Worm (Caenorhabditis elegans): ENCODE results near the gene ect-2.
A peak's percentile ranks its signal among the peaks of the same experiment; 100 is the strongest.

Gene ect-2

DNA sequence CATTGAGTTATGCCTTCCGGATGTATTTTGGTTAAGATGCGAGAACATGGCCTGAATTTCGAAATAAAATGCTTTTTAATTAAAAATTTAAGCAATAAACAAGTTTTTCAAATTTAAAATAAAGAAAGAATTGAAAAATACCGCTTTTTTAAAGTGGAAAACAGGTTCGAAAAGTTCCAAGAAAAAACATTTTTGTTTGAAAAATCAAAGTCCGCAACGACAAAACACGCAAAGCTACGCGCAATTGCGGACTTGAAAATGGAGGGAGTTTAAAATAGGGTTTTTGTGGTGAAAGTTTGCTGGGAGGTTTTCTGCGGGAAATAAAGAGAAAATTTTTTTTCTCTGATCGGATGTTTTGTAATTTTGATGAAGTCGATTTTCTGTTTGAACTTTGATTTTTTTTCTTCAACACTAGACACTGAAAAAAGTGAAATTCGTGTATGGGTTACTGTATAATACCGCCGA, 14.7 kb upstream of the ect-2 start, which contains the start of gene npp-19:
Gene npp-19, minus strand, starts transcription at position 51 of the 465 bp plus-strand sequence.
- TF ChIP-seq alr-1 (tag; optimal IDR thresholded peaks at IDR 0.05) = no peak
- no peak for TF ChIP-seq mbf-1 (tag; optimal IDR thresholded peaks at IDR 0.05)
- TF ChIP-seq lin-11 (tag; optimal IDR thresholded peaks at IDR 0.05) = no peak
- TF ChIP-seq nhr-237 (tag; optimal IDR thresholded peaks at IDR 0.05) = no peak
- TF ChIP-seq ceh-82 (tag; optimal IDR thresholded peaks at IDR 0.05) = no peak
- peak; percentile 67 for TF ChIP-seq nhr-77 (tag; optimal IDR thresholded peaks at IDR 0.05)
- TF ChIP-seq F13H6.1 (tag; optimal IDR thresholded peaks at IDR 0.05) = peak; percentile 42
- no peak for TF ChIP-seq mdl-1 (tag; optimal IDR thresholded peaks at IDR 0.05)
- no peak for TF ChIP-seq nhr-11 (tag; optimal IDR thresholded peaks at IDR 0.05)
- TF ChIP-seq Y55F3AM.14 (GFP tag; optimal IDR thresholded peaks at IDR 0.05) = no peak
- TF ChIP-seq unc-39 (tag; optimal IDR thresholded peaks at IDR 0.05) = no peak
- no peak for TF ChIP-seq nhr-25 (tag; optimal IDR thresholded peaks at IDR 0.05)
- TF ChIP-seq nhr-129 (tag; optimal IDR thresholded peaks at IDR 0.05) = peak; percentile 56
- peak; percentile 76 for TF ChIP-seq C34F6.9 (tag; optimal IDR thresholded peaks at IDR 0.05)
- TF ChIP-seq unc-62 (GFP tag; optimal IDR thresholded peaks at IDR 0.05) = no peak
- TF ChIP-seq lin-13 (GFP tag; optimal IDR thresholded peaks at IDR 0.05) = peak; percentile 52
- no peak for TF ChIP-seq snpc-4 (tag; optimal IDR thresholded peaks at IDR 0.05)
- no peak for TF ChIP-seq dmd-4 (tag; optimal IDR thresholded peaks at IDR 0.05)
- TF ChIP-seq gmeb-1 (tag; optimal IDR thresholded peaks at IDR 0.05) = peak; percentile 99
- no peak for TF ChIP-seq nhr-12 (tag; optimal IDR thresholded peaks at IDR 0.05)
- no peak for TF ChIP-seq lin-39 (tag; optimal IDR thresholded peaks at IDR 0.05)
- no peak for TF ChIP-seq nhr-6 (tag; optimal IDR thresholded peaks at IDR 0.05)
- TF ChIP-seq crh-2 (tag; optimal IDR thresholded peaks at IDR 0.05) = peak; percentile 60
- TF ChIP-seq fos-1 (tag; optimal IDR thresholded peaks at IDR 0.05) = peak; percentile 48
- TF ChIP-seq blmp-1 (tag; optimal IDR thresholded peaks at IDR 0.05; ENCODE audit: insufficient read depth) = peak; percentile 38
- TF ChIP-seq peb-1 (tag; optimal IDR thresholded peaks at IDR 0.05) = no peak
- TF ChIP-seq aly-2 (tag; optimal IDR thresholded peaks at IDR 0.05) = no peak
- peak; percentile 10 for TF ChIP-seq sem-4 (tag; optimal IDR thresholded peaks at IDR 0.05)
- no peak for TF ChIP-seq ztf-11 (tag; optimal IDR thresholded peaks at IDR 0.05)
- no peak for TF ChIP-seq elt-1 (tag; optimal IDR thresholded peaks at IDR 0.05)
- no peak for TF ChIP-seq ztf-4 (tag; optimal IDR thresholded peaks at IDR 0.05)
- no peak for TF ChIP-seq skn-1 (tag; optimal IDR thresholded peaks at IDR 0.05)
- peak; percentile 50 for TF ChIP-seq nhr-21 (tag; optimal IDR thresholded peaks at IDR 0.05)
- TF ChIP-seq sma-3 (GFP tag; optimal IDR thresholded peaks at IDR 0.05) = peak; percentile 47
- no peak for TF ChIP-seq ztf-1 (GFP tag; conservative IDR thresholded peaks at IDR 0.05)
- no peak for TF ChIP-seq elt-3 (tag; optimal IDR thresholded peaks at IDR 0.05)
- no peak for TF ChIP-seq zag-1 (tag; optimal IDR thresholded peaks at IDR 0.05)
- peak; percentile 46 for TF ChIP-seq mab-5 (tag; optimal IDR thresholded peaks at IDR 0.05)
- peak; percentile 87 for TF ChIP-seq unc-55 (GFP tag; optimal IDR thresholded peaks at IDR 0.05)
- no peak for TF ChIP-seq egl-27 (tag; optimal IDR thresholded peaks at IDR 0.05)
- no peak for TF ChIP-seq ama-1 (optimal IDR thresholded peaks at IDR 0.05)
- TF ChIP-seq nhr-23 (tag; optimal IDR thresholded peaks at IDR 0.05) = no peak
- TF ChIP-seq lsy-2 (tag; optimal IDR thresholded peaks at IDR 0.05) = peak; percentile 76 to 87
- TF ChIP-seq R02D3.7 (tag; optimal IDR thresholded peaks at IDR 0.05) = peak; percentile 42
- TF ChIP-seq ceh-16 (tag; optimal IDR thresholded peaks at IDR 0.05) = no peak
- TF ChIP-seq sma-9 (GFP tag; optimal IDR thresholded peaks at IDR 0.05) = no peak
- no peak for TF ChIP-seq sma-9 (tag; optimal IDR thresholded peaks at IDR 0.05)
- no peak for TF ChIP-seq nhr-10 (tag; optimal IDR thresholded peaks at IDR 0.05)
- no peak for TF ChIP-seq ZK546.5 (tag; optimal IDR thresholded peaks at IDR 0.05)
